Worm (Caenorhabditis elegans): Measurements from ENCODE around the gene F38H4.4.
A peak's percentile ranks its signal among the peaks of the same experiment; 100 is the strongest.

The F38H4.4 gene

ce11 chrIV:11809047-11809446 lies 39.0 kb upstream of the F38H4.4 start:
- no peak for TF ChIP-seq lin-15B (tag; optimal IDR thresholded peaks at IDR 0.05)
- TF ChIP-seq nhr-25 (tag; optimal IDR thresholded peaks at IDR 0.05), result peak; percentile 28
- no peak for TF ChIP-seq eor-1 (tag; optimal IDR thresholded peaks at IDR 0.05)
- TF ChIP-seq nhr-23 (tag; optimal IDR thresholded peaks at IDR 0.05), result peak; percentile 84
- peak in 2 of 3 experiments; percentile 42 to 67 for TF ChIP-seq elt-3 (tag; optimal IDR thresholded peaks at IDR 0.05)
- no peak for TF ChIP-seq skn-1 (tag; optimal IDR thresholded peaks at IDR 0.05)
- peak; percentile 69 for TF ChIP-seq nhr-43 (tag; optimal IDR thresholded peaks at IDR 0.05; ENCODE audit: poor library complexity, severe bottlenecking)
- TF ChIP-seq aly-2 (tag; optimal IDR thresholded peaks at IDR 0.05), result no peak
- TF ChIP-seq daf-12 (tag; optimal IDR thresholded peaks at IDR 0.05), result no peak
- no peak for TF ChIP-seq mml-1 (tag; optimal IDR thresholded peaks at IDR 0.05)
- no peak for TF ChIP-seq egl-5 (tag; optimal IDR thresholded peaks at IDR 0.05)
- TF ChIP-seq lin-39 (tag; optimal IDR thresholded peaks at IDR 0.05), result no peak
- TF ChIP-seq ceh-82 (tag; optimal IDR thresholded peaks at IDR 0.05), result no peak
- no peak for TF ChIP-seq fkh-10 (GFP tag; optimal IDR thresholded peaks at IDR 0.05)
- no peak for TF ChIP-seq zag-1 (tag; optimal IDR thresholded peaks at IDR 0.05)
- TF ChIP-seq unc-62 (GFP tag; optimal IDR thresholded peaks at IDR 0.05), result no peak
- no peak for TF ChIP-seq ceh-9 (tag; optimal IDR thresholded peaks at IDR 0.05)
- TF ChIP-seq fos-1 (tag; optimal IDR thresholded peaks at IDR 0.05), result no peak
- TF ChIP-seq jun-1 (tag; optimal IDR thresholded peaks at IDR 0.05), result no peak
- TF ChIP-seq nhr-77 (tag; optimal IDR thresholded peaks at IDR 0.05), result no peak
- no peak for TF ChIP-seq egl-27 (tag; optimal IDR thresholded peaks at IDR 0.05)
- no peak for TF ChIP-seq sea-2 (GFP tag; optimal IDR thresholded peaks at IDR 0.05)
- TF ChIP-seq lsy-12 (tag; optimal IDR thresholded peaks at IDR 0.05), result no peak

ce11 chrIV:11809708-11810114 lies 38.4 kb upstream of the F38H4.4 start:
- TF ChIP-seq nhr-12 (tag; optimal IDR thresholded peaks at IDR 0.05), result no peak
- TF ChIP-seq nhr-77 (tag; optimal IDR thresholded peaks at IDR 0.05), result no peak
- TF ChIP-seq nhr-28 (tag; optimal IDR thresholded peaks at IDR 0.05), result no peak
- no peak for TF ChIP-seq fos-1 (tag; optimal IDR thresholded peaks at IDR 0.05)
- TF ChIP-seq daf-12 (tag; optimal IDR thresholded peaks at IDR 0.05), result no peak
- no peak for TF ChIP-seq ceh-9 (tag; optimal IDR thresholded peaks at IDR 0.05)
- TF ChIP-seq nhr-11 (tag; optimal IDR thresholded peaks at IDR 0.05), result peak; percentile 41
- peak; percentile 4 for TF ChIP-seq elt-2 (tag; optimal IDR thresholded peaks at IDR 0.05)
- peak; percentile 89 for TF ChIP-seq nfya-1 (tag; optimal IDR thresholded peaks at IDR 0.05; ENCODE audit: insufficient read depth)
- TF ChIP-seq ztf-4 (tag; optimal IDR thresholded peaks at IDR 0.05), result no peak
- TF ChIP-seq unc-39 (tag; optimal IDR thresholded peaks at IDR 0.05), result no peak
- peak; percentile 63 for TF ChIP-seq pha-4 (tag; optimal IDR thresholded peaks at IDR 0.05)
- no peak for TF ChIP-seq nhr-76 (tag; optimal IDR thresholded peaks at IDR 0.05)
- no peak for TF ChIP-seq nhr-237 (tag; optimal IDR thresholded peaks at IDR 0.05)
- TF ChIP-seq lin-39 (tag; optimal IDR thresholded peaks at IDR 0.05), result peak; percentile 78
- peak; percentile 95 for TF ChIP-seq hmg-11 (tag; optimal IDR thresholded peaks at IDR 0.05)
- TF ChIP-seq elt-1 (tag; optimal IDR thresholded peaks at IDR 0.05), result peak; percentile 5
- peak; percentile 51 for TF ChIP-seq R02D3.7 (tag; optimal IDR thresholded peaks at IDR 0.05)
- TF ChIP-seq ZK546.5 (tag; optimal IDR thresholded peaks at IDR 0.05), result no peak
- no peak for TF ChIP-seq pqm-1 (tag; optimal IDR thresholded peaks at IDR 0.05)
- TF ChIP-seq nhr-23 (tag; optimal IDR thresholded peaks at IDR 0.05), result peak; percentile 74
- no peak for TF ChIP-seq mml-1 (tag; optimal IDR thresholded peaks at IDR 0.05)
- TF ChIP-seq ceh-28 (tag; optimal IDR thresholded peaks at IDR 0.05), result peak; percentile 13
- TF ChIP-seq fkh-10 (GFP tag; optimal IDR thresholded peaks at IDR 0.05), result peak; percentile 74
- no peak for TF ChIP-seq skn-1 (tag; optimal IDR thresholded peaks at IDR 0.05)
- TF ChIP-seq tbx-2 (tag; optimal IDR thresholded peaks at IDR 0.05), result peak; percentile 14
- no peak for TF ChIP-seq fkh-2 (tag; optimal IDR thresholded peaks at IDR 0.05)
- peak; percentile 35 for TF ChIP-seq unc-62 (GFP tag; optimal IDR thresholded peaks at IDR 0.05)
- TF ChIP-seq aly-2 (tag; optimal IDR thresholded peaks at IDR 0.05), result no peak
- no peak for TF ChIP-seq sea-2 (GFP tag; optimal IDR thresholded peaks at IDR 0.05)
- no peak for TF ChIP-seq eor-1 (tag; optimal IDR thresholded peaks at IDR 0.05)
- no peak for TF ChIP-seq elt-3 (tag; optimal IDR thresholded peaks at IDR 0.05)
- TF ChIP-seq nhr-43 (tag; optimal IDR thresholded peaks at IDR 0.05; ENCODE audit: poor library complexity, severe bottlenecking), result peak; percentile 4
- TF ChIP-seq zag-1 (tag; optimal IDR thresholded peaks at IDR 0.05), result peak; percentile 44
- no peak for TF ChIP-seq ztf-11 (tag; optimal IDR thresholded peaks at IDR 0.05)
- TF ChIP-seq ceh-16 (tag; optimal IDR thresholded peaks at IDR 0.05), result no peak
- no peak for TF ChIP-seq egl-27 (tag; optimal IDR thresholded peaks at IDR 0.05)
- TF ChIP-seq jun-1 (tag; optimal IDR thresholded peaks at IDR 0.05), result peak; percentile 19
- TF ChIP-seq nhr-25 (tag; optimal IDR thresholded peaks at IDR 0.05), result peak; percentile 59
- TF ChIP-seq lsy-12 (tag; optimal IDR thresholded peaks at IDR 0.05), result peak; percentile 42
- TF ChIP-seq lin-15B (tag; optimal IDR thresholded peaks at IDR 0.05), result no peak
- TF ChIP-seq ceh-82 (tag; optimal IDR thresholded peaks at IDR 0.05), result peak; percentile 17
- TF ChIP-seq nhr-67 (tag; optimal IDR thresholded peaks at IDR 0.05), result no peak
- TF ChIP-seq ama-1 (optimal IDR thresholded peaks at IDR 0.05), result no peak
- TF ChIP-seq snpc-4 (tag; optimal IDR thresholded peaks at IDR 0.05), result peak; percentile 72
- TF ChIP-seq egl-5 (tag; optimal IDR thresholded peaks at IDR 0.05), result peak; percentile 74
- TF ChIP-seq mdl-1 (tag; optimal IDR thresholded peaks at IDR 0.05), result no peak
